Worm (Caenorhabditis elegans) whole organism, L4/young adult: ENCODE measurements around the gene nhr-170.

Experiments
- W03F9.2 ChIP-seq: fragments of 150-350 bp; optimal IDR thresholded peaks from 2 replicates; lab custom pipeline; 2014; ENCODE audit warnings: missing biosample characterization, missing genetic modification characterization
- dao-5 ChIP-seq: sonication (generic microtip); optimal IDR thresholded peaks from 2 replicates; lab custom pipeline; 2016; ENCODE audit warnings: missing genotype, missing genetic modification characterization, moderate library complexity, missing compliant biosample characterization

ce11 chrV:18808621-18809020 is 8.0 kb upstream of the nhr-170 start, which contains the start of gene C54E10.6:
- no peak for TF ChIP-seq dao-5 (tag; lab: Kevin White, UChicago)
- no peak for TF ChIP-seq W03F9.2 (tag; lab: Kevin White, UChicago)
